Worm (Caenorhabditis elegans) whole organism, young adult: ENCODE data around the gene lin-37.

Experiments used
- atf-7 ChIP-seq: sonication (generic microtip); optimal IDR thresholded peaks from 2 replicates; lab custom pipeline; 2017; ENCODE audit warnings: mild to moderate bottlenecking, missing genetic modification characterization, missing compliant biosample characterization
- dox-1 ChIP-seq: fragments of 200-800 bp; sonication (Bioruptor generic); IDR thresholded peaks from 2 replicates; pipeline ENCODE4 v1.3.6; 2022; ENCODE audit warnings: missing genetic modification reagents, missing genetic modification characterization, missing compliant biosample characterization
- lin-35 ChIP-seq, 3 experiments: fragments of 150-350 bp in 2 of 3; sonication (generic microtip) in 1 of 3; optimal IDR thresholded peaks; 2 replicates each; lab custom pipeline; 2014 to 2018; ENCODE audit warnings: missing biosample characterization in 3 of 3, missing genetic modification characterization in 3 of 3, missing genetic modification reagents in 3 of 3
- lin-40 ChIP-seq: sonication (generic microtip); optimal IDR thresholded peaks from 2 replicates; lab custom pipeline; 2016; ENCODE audit warnings: missing genetic modification characterization, mild to moderate bottlenecking, missing compliant biosample characterization, missing genotype, missing genetic modification reagents
- unc-130 ChIP-seq: sonication (generic microtip); optimal IDR thresholded peaks from 2 replicates; lab custom pipeline; 2016; ENCODE audit warnings: missing genetic modification reagents, missing genetic modification characterization, missing compliant biosample characterization
- unc-62 ChIP-seq: fragments of 150-350 bp; optimal IDR thresholded peaks from 2 replicates; lab custom pipeline; 2014; ENCODE audit warnings: missing biosample characterization, missing genetic modification reagents, missing genetic modification characterization
- zim-3 ChIP-seq: sonication (generic microtip); optimal IDR thresholded peaks from 2 replicates; lab custom pipeline; 2017; ENCODE audit warnings: mild to moderate bottlenecking, missing genetic modification characterization, moderate library complexity, missing compliant biosample characterization
- ztf-28 ChIP-seq: fragments of 200-800 bp; sonication (Bioruptor generic); IDR thresholded peaks from 2 replicates; pipeline ENCODE4 v1.3.6; 2022; ENCODE audit warnings: missing genetic modification reagents, missing genetic modification characterization, missing compliant biosample characterization

ce11 chrIII:7069981-7070380 is 2.4 kb downstream of the lin-37 start, which contains the start of gene tmem-17:
- TF ChIP-seq ztf-28 (GFP tag; lab: Robert Waterston, UW) (no peak), unc-130 (GFP tag; lab: Kevin White, UChicago) (no peak), zim-3 (tag; lab: Kevin White, UChicago) (no peak), lin-35 (GFP tag; optimal IDR thresholded peaks at IDR 0.05; lab: Kevin White, UChicago) (no peak), lin-40 (tag; lab: Kevin White, UChicago) (no peak), unc-62 (no peak), atf-7 (tag; lab: Kevin White, UChicago) (no peak), dox-1 (no peak)
